Worm (Caenorhabditis elegans): ENCODE data around the gene AC3.5.

Gene AC3.5

DNA sequence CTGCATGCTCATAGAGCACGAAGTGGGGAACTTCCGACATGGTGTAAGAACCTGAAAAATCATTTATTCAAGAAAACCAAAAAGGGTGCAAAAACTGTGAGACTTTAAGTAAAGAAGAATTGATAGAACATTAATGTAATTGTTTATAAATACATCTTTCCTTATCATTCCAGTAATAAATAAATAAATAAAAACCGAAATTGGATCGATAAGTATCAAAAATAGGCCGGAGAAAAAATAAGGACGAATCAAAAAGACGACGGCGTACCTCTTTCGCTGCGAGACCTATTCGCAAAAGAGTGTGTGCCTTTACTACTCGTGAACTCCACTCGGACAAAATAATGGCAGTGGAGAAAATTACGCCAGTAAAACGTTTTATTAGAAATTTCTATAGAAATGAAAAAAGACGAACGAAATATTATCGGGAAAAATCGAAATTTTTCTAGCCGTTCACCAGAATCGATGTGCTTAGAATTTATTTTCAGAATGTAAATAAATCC, 35.3 kb upstream of the AC3.5 start, which contains the start of gene nol-56 (continued):
- peak; percentile 78 for TF ChIP-seq irx-1 (tag; optimal IDR thresholded peaks at IDR 0.05)
- TF ChIP-seq nhr-85 (tag), result peak; percentile 87
- TF ChIP-seq ztf-11 (tag; optimal IDR thresholded peaks at IDR 0.05), result peak in 1 of 2 experiments; percentile 86
- peak; percentile 91 for TF ChIP-seq nhr-20 (tag; optimal IDR thresholded peaks at IDR 0.05)
- peak; percentile 47 for TF ChIP-seq F16B12.6 (tag; optimal IDR thresholded peaks at IDR 0.05)
- TF ChIP-seq nhr-77 (tag; optimal IDR thresholded peaks at IDR 0.05), result peak; percentile 37
- TF ChIP-seq jun-1 (tag; optimal IDR thresholded peaks at IDR 0.05), result peak; percentile 51
- peak; percentile 83 for TF ChIP-seq egl-13 (tag; optimal IDR thresholded peaks at IDR 0.05)
- peak; percentile 74 for TF ChIP-seq C04F5.9 (tag; optimal IDR thresholded peaks at IDR 0.05)
- TF ChIP-seq ztf-4 (tag; optimal IDR thresholded peaks at IDR 0.05), result peak; percentile 42
- TF ChIP-seq swsn-7 (tag; optimal IDR thresholded peaks at IDR 0.05), result peak; percentile 92
- TF ChIP-seq fkh-10 (GFP tag; optimal IDR thresholded peaks at IDR 0.05), result no peak
- peak; percentile 88 to 91 for TF ChIP-seq lin-35 (GFP tag; optimal IDR thresholded peaks at IDR 0.05)
- TF ChIP-seq efl-3 (GFP tag; optimal IDR thresholded peaks at IDR 0.05), result peak; percentile 43
- TF ChIP-seq pax-3 (tag; optimal IDR thresholded peaks at IDR 0.05), result peak; percentile 49
- peak; percentile 90 for TF ChIP-seq nhr-90 (tag; optimal IDR thresholded peaks at IDR 0.05; ENCODE audit: poor library complexity)
- TF ChIP-seq C34B4.2 (tag; optimal IDR thresholded peaks at IDR 0.05), result no peak
- peak; percentile 87 for TF ChIP-seq lin-14 (GFP tag; optimal IDR thresholded peaks at IDR 0.05)
- no peak for TF ChIP-seq alr-1 (tag; optimal IDR thresholded peaks at IDR 0.05; ENCODE audit: borderline replicate concordance)
- TF ChIP-seq unc-130 (tag; optimal IDR thresholded peaks at IDR 0.05), result peak; percentile 85
- peak; percentile 69 for TF ChIP-seq snpc-4 (tag; optimal IDR thresholded peaks at IDR 0.05)
- TF ChIP-seq nhr-237 (tag; optimal IDR thresholded peaks at IDR 0.05), result peak; percentile 28
- no peak for TF ChIP-seq hlh-4 (tag; optimal IDR thresholded peaks at IDR 0.05)
- peak in 1 of 2 experiments; percentile 73 for TF ChIP-seq mdl-1 (tag; optimal IDR thresholded peaks at IDR 0.05)
- TF ChIP-seq ceh-90 (tag; optimal IDR thresholded peaks at IDR 0.05), result peak; percentile 75
- peak; percentile 87 to 90 for TF ChIP-seq efl-1 (optimal IDR thresholded peaks at IDR 0.05)
- TF ChIP-seq efl-1 (GFP tag; optimal IDR thresholded peaks at IDR 0.05 in 1 of 2), result peak; percentile 84 to 98
- peak; percentile 47 for TF ChIP-seq zip-4 (GFP tag; optimal IDR thresholded peaks at IDR 0.05)
- TF ChIP-seq blmp-1 (tag; optimal IDR thresholded peaks at IDR 0.05), result peak; percentile 85
- TF ChIP-seq pag-3 (tag; optimal IDR thresholded peaks at IDR 0.05; ENCODE audit: borderline replicate concordance, insufficient read depth), result no peak
- no peak for TF ChIP-seq ceh-63 (GFP tag; optimal IDR thresholded peaks at IDR 0.05)
- peak; percentile 51 for TF ChIP-seq lin-39 (tag; optimal IDR thresholded peaks at IDR 0.05)
- TF ChIP-seq nhr-19 (GFP tag; conservative IDR thresholded peaks at IDR 0.05), result peak; percentile 84
- peak; percentile 89 for TF ChIP-seq tbx-2 (tag; optimal IDR thresholded peaks at IDR 0.05)
- no peak for TF ChIP-seq unc-62 (GFP tag; optimal IDR thresholded peaks at IDR 0.05)
- TF ChIP-seq xbp-1 (tag; optimal IDR thresholded peaks at IDR 0.05), result peak; percentile 92
- peak; percentile 62 for TF ChIP-seq mab-9 (GFP tag; IDR thresholded peaks at IDR 0.05)
- no peak for TF ChIP-seq pqm-1 (tag; optimal IDR thresholded peaks at IDR 0.05)
- TF ChIP-seq zag-1 (tag; optimal IDR thresholded peaks at IDR 0.05), result no peak
- peak; percentile 82 for TF ChIP-seq isw-1 (GFP tag; IDR thresholded peaks at IDR 0.05)
- TF ChIP-seq ets-5 (GFP tag; IDR thresholded peaks at IDR 0.05), result no peak
- TF ChIP-seq lir-3 (tag; optimal IDR thresholded peaks at IDR 0.05; ENCODE audit: poor library complexity), result peak; percentile 88
- TF ChIP-seq aly-2 (tag; optimal IDR thresholded peaks at IDR 0.05), result peak; percentile 45
- peak; percentile 97 for TF ChIP-seq mep-1 (tag; optimal IDR thresholded peaks at IDR 0.05)
- peak; percentile 95 for TF ChIP-seq rnt-1 (tag; optimal IDR thresholded peaks at IDR 0.05)
- no peak for TF ChIP-seq hlh-17 (GFP tag; optimal IDR thresholded peaks at IDR 0.05; ENCODE audit: borderline replicate concordance)
- peak; percentile 2 for TF ChIP-seq Y116A8C.19 (tag; optimal IDR thresholded peaks at IDR 0.05; ENCODE audit: borderline replicate concordance)
- TF ChIP-seq nhr-11 (tag; optimal IDR thresholded peaks at IDR 0.05), result no peak
- TF ChIP-seq egl-27 (tag; optimal IDR thresholded peaks at IDR 0.05), result no peak

All from whole organism, L1 larva.